Fruit fly (Drosophila melanogaster) whole organism, embryonic: ENCODE data around the gene mora.

Source experiments
- CG10274 ChIP-seq: fragments of 200-800 bp; sonication (Bioruptor generic); optimal IDR thresholded peaks from 3 replicates; lab custom pipeline; 2017; ENCODE audit warnings: missing biosample characterization, mild to moderate bottlenecking, missing genetic modification characterization
- CG10959 ChIP-seq: fragments of 200-800 bp; sonication (Bioruptor generic); IDR thresholded peaks from 2 replicates; pipeline ENCODE4 v1.3.6; 2022; ENCODE audit warnings: missing biosample characterization, missing genetic modification characterization
- CG10979 ChIP-seq: fragments of 200-800 bp; sonication (Bioruptor generic); optimal IDR thresholded peaks from 2 replicates; lab custom pipeline; 2018; ENCODE audit warnings: missing biosample characterization, mild to moderate bottlenecking, missing genetic modification characterization, moderate library complexity
- CG11456 ChIP-seq: fragments of 200-800 bp; sonication (Bioruptor generic); IDR thresholded peaks from 3 replicates; pipeline ENCODE4 v1.3.6; 2022; ENCODE audit warnings: missing biosample characterization, missing genetic modification characterization
- CG11723 ChIP-seq: fragments of 200-800 bp; sonication (Bioruptor generic); optimal IDR thresholded peaks from 2 replicates; lab custom pipeline; 2017; ENCODE audit warnings: missing biosample characterization, mild to moderate bottlenecking, missing genetic modification characterization
- CG12744 ChIP-seq: fragments of 200-800 bp; sonication (Bioruptor generic); optimal IDR thresholded peaks from 2 replicates; lab custom pipeline; 2016; ENCODE audit warnings: missing biosample characterization, missing genetic modification characterization
- CG14050 ChIP-seq: fragments of 200-800 bp; sonication (Bioruptor generic); IDR thresholded peaks from 3 replicates; pipeline ENCODE4 v1.3.6; 2022; ENCODE audit warnings: missing biosample characterization, missing genetic modification characterization
- CG14710 ChIP-seq: fragments of 200-800 bp; sonication (Bioruptor generic); optimal IDR thresholded peaks from 3 replicates; lab custom pipeline; 2019; ENCODE audit warnings: missing biosample characterization, mild to moderate bottlenecking, missing genetic modification characterization, moderate library complexity
- CG17328 ChIP-seq: fragments of 200-800 bp; sonication (Bioruptor generic); IDR thresholded peaks from 2 replicates; pipeline ENCODE4 v1.3.6; 2022; ENCODE audit warnings: missing biosample characterization, missing genetic modification characterization
- CG17802 ChIP-seq: fragments of 200-800 bp; sonication (Bioruptor generic); optimal IDR thresholded peaks from 2 replicates; lab custom pipeline; 2018; ENCODE audit warnings: missing biosample characterization, mild to moderate bottlenecking, missing genetic modification characterization, moderate library complexity
- CG2116 ChIP-seq: fragments of 200-800 bp; sonication (Bioruptor generic); optimal IDR thresholded peaks from 3 replicates; lab custom pipeline; 2018; ENCODE audit warnings: missing biosample characterization, mild to moderate bottlenecking, missing genetic modification characterization
- CG2202 ChIP-seq: fragments of 200-800 bp; sonication (Bioruptor generic); optimal IDR thresholded peaks from 2 replicates; lab custom pipeline; 2018; ENCODE audit warnings: missing biosample characterization, mild to moderate bottlenecking, missing genetic modification characterization
- CG33213 ChIP-seq: fragments of 200-800 bp; sonication (Bioruptor generic); optimal IDR thresholded peaks from 3 replicates; lab custom pipeline; 2016; ENCODE audit warnings: missing biosample characterization, missing genetic modification characterization
- CG34376 ChIP-seq: fragments of 200-800 bp; sonication (Bioruptor generic); optimal IDR thresholded peaks from 2 replicates; lab custom pipeline; 2018; ENCODE audit warnings: missing biosample characterization, mild to moderate bottlenecking, missing genetic modification characterization
- CG4282 ChIP-seq: fragments of 200-800 bp; sonication (Bioruptor generic); optimal IDR thresholded peaks from 2 replicates; lab custom pipeline; 2016; ENCODE audit warnings: missing biosample characterization, missing genetic modification characterization
- CG4707 ChIP-seq: fragments of 200-800 bp; sonication (Bioruptor generic); optimal IDR thresholded peaks from 2 replicates; lab custom pipeline; 2018; ENCODE audit warnings: missing biosample characterization, mild to moderate bottlenecking, missing genetic modification characterization, moderate library complexity
- CG4820 ChIP-seq: fragments of 200-800 bp; sonication (Bioruptor generic); optimal IDR thresholded peaks from 3 replicates; lab custom pipeline; 2016; ENCODE audit warnings: missing biosample characterization, missing genetic modification characterization
- CG5245 ChIP-seq: fragments of 200-800 bp; sonication (Bioruptor generic); optimal IDR thresholded peaks from 3 replicates; lab custom pipeline; 2016; ENCODE audit warnings: missing biosample characterization, missing genetic modification characterization
- CG6683 ChIP-seq: fragments of 200-800 bp; sonication (Bioruptor generic); optimal IDR thresholded peaks from 2 replicates; lab custom pipeline; 2017; ENCODE audit warnings: missing biosample characterization, mild to moderate bottlenecking, missing genetic modification characterization, missing genetic modification reagents
- CG8478 ChIP-seq: fragments of >200 bp; optimal IDR thresholded peaks from 2 replicates; lab custom pipeline; 2018
- CG8944 ChIP-seq: fragments of 200-800 bp; sonication (Bioruptor generic); optimal IDR thresholded peaks from 3 replicates; lab custom pipeline; 2016; ENCODE audit warnings: missing biosample characterization, missing genetic modification characterization
- CG9817 ChIP-seq: fragments of 200-800 bp; sonication (Bioruptor generic); optimal IDR thresholded peaks from 2 replicates; lab custom pipeline; 2018; ENCODE audit warnings: missing biosample characterization, mild to moderate bottlenecking, missing genetic modification characterization, moderate library complexity
- Chrac-16 ChIP-seq: fragments of 200-800 bp; sonication (Bioruptor generic); optimal IDR thresholded peaks from 3 replicates; lab custom pipeline; 2016; ENCODE audit warnings: missing biosample characterization, missing genetic modification characterization
- CrebB ChIP-seq: fragments of 200-800 bp; sonication (Bioruptor generic); optimal IDR thresholded peaks from 3 replicates; lab custom pipeline; 2018; ENCODE audit warnings: missing biosample characterization, mild to moderate bottlenecking, missing genetic modification characterization
- Dek ChIP-seq: fragments of 200-800 bp; sonication (Bioruptor generic); optimal IDR thresholded peaks from 3 replicates; lab custom pipeline; 2019; ENCODE audit warnings: missing biosample characterization, mild to moderate bottlenecking, missing genetic modification characterization, moderate library complexity
- HLH3B ChIP-seq: fragments of 200-800 bp; sonication (Bioruptor generic); IDR thresholded peaks from 2 replicates; pipeline ENCODE4 v1.3.6; 2022; ENCODE audit warnings: missing biosample characterization, missing genetic modification characterization
- Lim3 ChIP-seq: fragments of 200-800 bp; sonication (Bioruptor generic); IDR thresholded peaks from 2 replicates; pipeline ENCODE4 v1.3.6; 2022; ENCODE audit warnings: missing biosample characterization, missing genetic modification characterization
- MESR4 ChIP-seq: fragments of 200-800 bp; sonication (Bioruptor generic); optimal IDR thresholded peaks from 2 replicates; lab custom pipeline; 2018; ENCODE audit warnings: missing biosample characterization, mild to moderate bottlenecking, missing genetic modification characterization, moderate library complexity
- Med ChIP-seq: fragments of 200-800 bp; sonication (Bioruptor generic); peaks from one replicate; lab custom pipeline; 2016; ENCODE audit warnings: missing biosample characterization, missing genetic modification characterization, mild to moderate bottlenecking, inconsistent platforms, moderate library complexity
- Myb ChIP-seq: fragments of 200-800 bp; sonication (Bioruptor generic); optimal IDR thresholded peaks from 2 replicates; lab custom pipeline; 2016; ENCODE audit warnings: missing biosample characterization, missing genetic modification characterization
- Opbp ChIP-seq: fragments of 200-800 bp; sonication (Bioruptor generic); IDR thresholded peaks from 3 replicates; pipeline ENCODE4 v1.3.6; 2022; ENCODE audit warnings: missing biosample characterization, missing genetic modification characterization; ENCODE audit not compliant: partially characterized antibody
- PHDP ChIP-seq: fragments of 200-800 bp; sonication (Bioruptor generic); optimal IDR thresholded peaks from 3 replicates; lab custom pipeline; 2018; ENCODE audit warnings: missing biosample characterization, mild to moderate bottlenecking, missing genetic modification characterization, moderate library complexity
- Pdp1 ChIP-seq, 2 experiments: fragments of 200-800 bp; sonication (Bioruptor generic); optimal IDR thresholded peaks; 3 replicates each; lab custom pipeline; 2016; ENCODE audit warnings: missing biosample characterization in 2 of 2, missing genetic modification characterization in 2 of 2, mild to moderate bottlenecking in 1 of 2, moderate library complexity in 1 of 2
- Ravus ChIP-seq: fragments of 200-800 bp; sonication (Bioruptor generic); IDR thresholded peaks from 2 replicates; pipeline ENCODE4 v1.3.6; 2022; ENCODE audit warnings: missing biosample characterization, missing genetic modification characterization
- amos ChIP-seq: fragments of 200-800 bp; sonication (Bioruptor generic); IDR thresholded peaks from 2 replicates; pipeline ENCODE4 v1.3.6; 2022; ENCODE audit warnings: missing biosample characterization, missing genetic modification characterization; ENCODE audit not compliant: partially characterized antibody
- btn ChIP-seq: fragments of 200-800 bp; sonication (Bioruptor generic); optimal IDR thresholded peaks from 2 replicates; lab custom pipeline; 2016; ENCODE audit warnings: missing biosample characterization, missing genetic modification characterization
- hb ChIP-seq: fragments of 200-800 bp; sonication (Bioruptor generic); IDR thresholded peaks from 3 replicates; pipeline ENCODE4 v1.3.6; 2022; ENCODE audit warnings: missing biosample characterization, missing genetic modification characterization; ENCODE audit not compliant: partially characterized antibody
- lbe ChIP-seq: fragments of 200-800 bp; sonication (Bioruptor generic); optimal IDR thresholded peaks from 2 replicates; lab custom pipeline; 2016; ENCODE audit warnings: missing biosample characterization, mild to moderate bottlenecking, missing genetic modification characterization
- lmd ChIP-seq: fragments of 200-800 bp; sonication (Bioruptor generic); IDR thresholded peaks from 2 replicates; pipeline ENCODE4 v1.3.6; 2022; ENCODE audit warnings: missing biosample characterization, missing genetic modification characterization
- maf-S ChIP-seq: fragments of 200-800 bp; sonication (Bioruptor generic); optimal IDR thresholded peaks from 2 replicates; lab custom pipeline; 2016; ENCODE audit warnings: missing biosample characterization, missing genetic modification characterization
- nerfin-1 ChIP-seq: fragments of 200-800 bp; sonication (Bioruptor generic); optimal IDR thresholded peaks from 3 replicates; lab custom pipeline; 2019; ENCODE audit warnings: missing biosample characterization, mild to moderate bottlenecking, missing genetic modification characterization, moderate library complexity
- pfk ChIP-seq: fragments of 200-800 bp; sonication (Bioruptor generic); optimal IDR thresholded peaks from 2 replicates; lab custom pipeline; 2018; ENCODE audit warnings: missing biosample characterization, mild to moderate bottlenecking, missing genetic modification characterization, moderate library complexity
- pzg ChIP-seq: fragments of 200-800 bp; sonication (Bioruptor generic); optimal IDR thresholded peaks from 3 replicates; lab custom pipeline; 2018; ENCODE audit warnings: missing biosample characterization, mild to moderate bottlenecking, missing genetic modification characterization, moderate library complexity
- rib ChIP-seq: fragments of 200-800 bp; sonication (Bioruptor generic); IDR thresholded peaks from 2 replicates; pipeline ENCODE4 v1.3.6; 2022; ENCODE audit warnings: missing biosample characterization, missing genetic modification characterization
- ro ChIP-seq: fragments of 200-800 bp; sonication (Bioruptor generic); IDR thresholded peaks from 2 replicates; pipeline ENCODE4 v1.3.6; 2022; ENCODE audit warnings: missing biosample characterization, missing genetic modification characterization
- sens ChIP-seq: fragments of 200-800 bp; sonication (Bioruptor generic); peaks from one replicate; lab custom pipeline; 2016; ENCODE audit warnings: missing biosample characterization, missing genetic modification characterization
- so ChIP-seq: fragments of 200-800 bp; sonication (Bioruptor generic); IDR thresholded peaks from 3 replicates; pipeline ENCODE4 v1.3.6; 2022; ENCODE audit warnings: missing biosample characterization, missing genetic modification characterization
- ssp ChIP-seq: fragments of 200-800 bp; sonication (Bioruptor generic); IDR thresholded peaks from 2 replicates; pipeline ENCODE4 v1.3.6; 2022; ENCODE audit warnings: missing biosample characterization, missing genetic modification characterization
- zen2 ChIP-seq: fragments of 200-800 bp; sonication (Bioruptor generic); IDR thresholded peaks from 3 replicates; pipeline ENCODE4 v1.3.6; 2022; ENCODE audit warnings: missing biosample characterization, missing genetic modification characterization; ENCODE audit not compliant: partially characterized antibody

mora gene

dm6 chr3R:24230423-24231205 lies 44.5 kb downstream of the mora start, which contains the start of gene mask (continued):
- peak; percentile 54 for TF ChIP-seq CG4707 (GFP tag; lab: Kevin White, UChicago)
- TF ChIP-seq so (GFP tag; lab: Robert Waterston, UW): peak; percentile 69; the same call in 1 of the 3 replicates
- peak; percentile 64 for TF ChIP-seq Myb
- peak; percentile 84 for TF ChIP-seq MESR4 (GFP tag; lab: Kevin White, UChicago)
- TF ChIP-seq CG14710 (tag; lab: Kevin White, UChicago): peak; percentile 77
- TF ChIP-seq Dek: no peak
- no peak for TF ChIP-seq Ravus
- TF ChIP-seq CG14050 (GFP tag; lab: Robert Waterston, UW): peak; percentile 58
- TF ChIP-seq, all 482 proteins: peak for 384

dm6 chr3R:24231206-24231502 lies 45.0 kb downstream of the mora start:
- TF ChIP-seq lmd (GFP tag; lab: Robert Waterston, UW): no peak
- TF ChIP-seq CG9817 (tag; lab: Kevin White, UChicago): no peak
- no peak for TF ChIP-seq lbe (GFP tag; lab: Kevin White, UChicago)
- TF ChIP-seq CG4282 (GFP tag; lab: Kevin White, UChicago): peak; percentile 6
- no peak for TF ChIP-seq sens (GFP tag; lab: Kevin White, UChicago)
- TF ChIP-seq zen2 (GFP tag; lab: Robert Waterston, UW): 0 out of 3 replicates have a peak, but pooled peaks have one; percentile 9
- TF ChIP-seq maf-S (GFP tag; lab: Kevin White, UChicago): no peak
- TF ChIP-seq CG33213: no peak
- TF ChIP-seq btn (GFP tag; lab: Kevin White, UChicago): no peak
- TF ChIP-seq rib (GFP tag; lab: Robert Waterston, UW): 0 out of 2 replicates have a peak, but pooled peaks have one; percentile 16
- 0 out of 2 replicates have a peak, but pooled peaks have one; percentile 17 for TF ChIP-seq HLH3B (GFP tag; lab: Robert Waterston, UW)
- TF ChIP-seq CrebB (tag; lab: Kevin White, UChicago): peak; percentile 25
- no peak for TF ChIP-seq hb (GFP tag; lab: Robert Waterston, UW)
- no peak for TF ChIP-seq CG12744 (GFP tag; lab: Kevin White, UChicago)
- no peak for TF ChIP-seq CG6683 (GFP tag; lab: Kevin White, UChicago)
- peak in 1 of 2 experiments; percentile 5 for TF ChIP-seq Pdp1 (GFP tag; optimal IDR thresholded peaks at IDR 0.05; lab: Kevin White, UChicago)
- peak; percentile 59 for TF ChIP-seq Med (GFP tag; lab: Kevin White, UChicago)
- TF ChIP-seq CG2202 (tag; lab: Kevin White, UChicago): no peak
- peak; percentile 25 for TF ChIP-seq pzg
- peak; percentile 36 for TF ChIP-seq pfk (GFP tag; lab: Kevin White, UChicago)
- TF ChIP-seq CG10959 (GFP tag; lab: Robert Waterston, UW): no peak
- TF ChIP-seq amos (GFP tag; lab: Robert Waterston, UW): no peak; the same call in 1 of the 2 replicates
- TF ChIP-seq ro (GFP tag; lab: Robert Waterston, UW): no peak
- TF ChIP-seq CG8944 (GFP tag; lab: Kevin White, UChicago): no peak
- no peak for TF ChIP-seq CG8478
- TF ChIP-seq CG11723: no peak
- no peak for TF ChIP-seq PHDP (tag; lab: Kevin White, UChicago)
- no peak for TF ChIP-seq CG10979 (tag; lab: Kevin White, UChicago)
- no peak for TF ChIP-seq CG2116 (GFP tag; lab: Kevin White, UChicago)
- TF ChIP-seq nerfin-1 (tag; lab: Kevin White, UChicago): peak; percentile 92
- no peak for TF ChIP-seq Lim3 (GFP tag; lab: Robert Waterston, UW)
- TF ChIP-seq CG17328 (GFP tag; lab: Robert Waterston, UW): no peak
- TF ChIP-seq CG11456 (GFP tag; lab: Robert Waterston, UW): no peak
- TF ChIP-seq CG4820 (GFP tag; lab: Kevin White, UChicago): no peak
- TF ChIP-seq Chrac-16 (GFP tag; lab: Kevin White, UChicago): no peak
- no peak for TF ChIP-seq CG34376 (GFP tag; lab: Kevin White, UChicago)
- TF ChIP-seq CG5245 (GFP tag; lab: Kevin White, UChicago): no peak
- peak; percentile 57; the same call in 2 of the 3 replicates for TF ChIP-seq Opbp
- TF ChIP-seq ssp (GFP tag; lab: Robert Waterston, UW): no peak
- TF ChIP-seq CG17802 (tag; lab: Kevin White, UChicago): no peak
- TF ChIP-seq CG10274 (GFP tag; lab: Kevin White, UChicago): no peak
